Worm (Caenorhabditis elegans) whole organism, L4 larva: ENCODE measurements around the gene F35G12.7.
A peak's percentile ranks its signal among the peaks of the same experiment; 100 is the strongest.

ENCODE experiments used
- D1046.2 ChIP-seq: fragments of 200-800 bp; sonication (Bioruptor generic); IDR thresholded peaks from 2 replicates; pipeline ENCODE4 v1.3.6; 2022; ENCODE audit warnings: missing genetic modification characterization, missing compliant biosample characterization
- F10B5.3 ChIP-seq: sonication (generic microtip); optimal IDR thresholded peaks from 2 replicates; lab custom pipeline; 2016; ENCODE audit warnings: mild to moderate bottlenecking, missing genetic modification characterization, missing compliant biosample characterization
- F26F4.8 ChIP-seq: fragments of 200-800 bp; sonication (Bioruptor generic); conservative IDR thresholded peaks from 2 replicates; pipeline ENCODE4 v1.3.6; 2022; ENCODE audit warnings: missing genetic modification characterization, missing compliant biosample characterization
- F49E8.2 ChIP-seq: sonication (generic microtip); optimal IDR thresholded peaks from 2 replicates; lab custom pipeline; 2016; ENCODE audit warnings: missing compliant biosample characterization, mild to moderate bottlenecking, missing genetic modification characterization, borderline replicate concordance
- T20F7.1 ChIP-seq: fragments of 200-800 bp; sonication (Bioruptor generic); optimal IDR thresholded peaks from 2 replicates; lab custom pipeline; 2018; ENCODE audit warnings: mild to moderate bottlenecking, missing genetic modification characterization, missing compliant biosample characterization
- T26A8.4 ChIP-seq: fragments of 200-800 bp; sonication (Bioruptor generic); IDR thresholded peaks from 2 replicates; pipeline ENCODE4 v1.3.6; 2022; ENCODE audit warnings: missing genetic modification characterization, missing compliant biosample characterization
- Y48G9A.11 ChIP-seq: fragments of 200-800 bp; sonication (Bioruptor generic); IDR thresholded peaks from 2 replicates; pipeline ENCODE4 v1.3.6; 2022; ENCODE audit warnings: missing genetic modification reagents, missing genetic modification characterization, missing compliant biosample characterization
- Y75B8A.6 ChIP-seq: fragments of 200-800 bp; sonication (Bioruptor generic); IDR thresholded peaks from 2 replicates; pipeline ENCODE4 v1.3.6; 2022; ENCODE audit warnings: missing genetic modification reagents, missing genetic modification characterization, missing compliant biosample characterization
- arid-1 ChIP-seq: fragments of 200-800 bp; sonication (Bioruptor generic); conservative IDR thresholded peaks from 2 replicates; pipeline ENCODE4 v1.3.6; 2022; ENCODE audit warnings: missing genetic modification reagents, missing genetic modification characterization, missing compliant biosample characterization
- ceh-32 ChIP-seq: sonication (generic microtip); optimal IDR thresholded peaks from 2 replicates; lab custom pipeline; 2016; ENCODE audit warnings: mild to moderate bottlenecking, missing genetic modification characterization, missing compliant biosample characterization; ENCODE audit not compliant: poor library complexity
- ceh-44 ChIP-seq: fragments of 200-800 bp; sonication (Bioruptor generic); IDR thresholded peaks from 2 replicates; pipeline ENCODE4 v1.3.6; 2022; ENCODE audit warnings: missing genetic modification reagents, missing genetic modification characterization, missing compliant biosample characterization
- cey-2 ChIP-seq: sonication (generic microtip); optimal IDR thresholded peaks from 3 replicates; lab custom pipeline; 2017; ENCODE audit warnings: missing genetic modification characterization, mild to moderate bottlenecking, missing compliant biosample characterization, antibody characterized with exemption, borderline replicate concordance; ENCODE audit not compliant: insufficient read depth
- daf-19 ChIP-seq: fragments of 200-800 bp; sonication (Bioruptor generic); conservative IDR thresholded peaks from 2 replicates; pipeline ENCODE4 v1.3.6; 2022; ENCODE audit warnings: missing genetic modification characterization, missing compliant biosample characterization
- dmd-6 ChIP-seq: fragments of 200-800 bp; sonication (Bioruptor generic); IDR thresholded peaks from 2 replicates; pipeline ENCODE4 v1.3.6; 2022; ENCODE audit warnings: missing genetic modification reagents, missing genetic modification characterization, missing compliant biosample characterization
- dmd-8 ChIP-seq: fragments of 200-800 bp; sonication (Bioruptor generic); IDR thresholded peaks from 2 replicates; pipeline ENCODE4 v1.3.6; 2022; ENCODE audit warnings: missing genetic modification characterization, missing compliant biosample characterization
- egl-27 ChIP-seq: sonication (generic microtip); optimal IDR thresholded peaks from 3 replicates; lab custom pipeline; 2017; ENCODE audit warnings: missing biosample characterization, missing genetic modification reagents, missing genetic modification characterization
- egl-43 ChIP-seq: fragments of 200-800 bp; sonication (Bioruptor generic); IDR thresholded peaks from 2 replicates; pipeline ENCODE4 v1.3.6; 2022; ENCODE audit warnings: missing genetic modification reagents, missing genetic modification characterization, missing compliant biosample characterization
- fos-1 ChIP-seq: fragments of 150-350 bp; optimal IDR thresholded peaks from 2 replicates; lab custom pipeline; 2014; ENCODE audit warnings: missing biosample characterization, missing genetic modification characterization
- gei-8 ChIP-seq: fragments of 200-800 bp; sonication (Bioruptor generic); optimal IDR thresholded peaks from 2 replicates; lab custom pipeline; 2018; ENCODE audit warnings: mild to moderate bottlenecking, missing genetic modification characterization, missing compliant biosample characterization
- hlh-11 ChIP-seq: fragments of 200-800 bp; sonication (Bioruptor generic); optimal IDR thresholded peaks from 2 replicates; lab custom pipeline; 2018; ENCODE audit warnings: mild to moderate bottlenecking, missing genetic modification characterization, missing compliant biosample characterization
- hlh-30 ChIP-seq: sonication (generic microtip); optimal IDR thresholded peaks from 2 replicates; lab custom pipeline; 2017; ENCODE audit warnings: antibody characterized with exemption, mild to moderate bottlenecking, missing genetic modification characterization, missing compliant biosample characterization; ENCODE audit not compliant: insufficient read depth
- hmg-1.1 ChIP-seq: fragments of 200-800 bp; sonication (Bioruptor generic); IDR thresholded peaks from 2 replicates; pipeline ENCODE4 v1.3.6; 2022; ENCODE audit warnings: missing genetic modification reagents, missing genetic modification characterization, missing compliant biosample characterization
- jun-1 ChIP-seq: fragments of 150-350 bp; optimal IDR thresholded peaks from 2 replicates; lab custom pipeline; 2014; ENCODE audit warnings: missing biosample characterization, missing genetic modification reagents, missing genetic modification characterization
- lin-13 ChIP-seq: fragments of 150-350 bp; optimal IDR thresholded peaks from 2 replicates; lab custom pipeline; 2014; ENCODE audit warnings: missing biosample characterization, missing genetic modification reagents, missing genetic modification characterization
- lin-38 ChIP-seq: fragments of 200-800 bp; sonication (Bioruptor generic); IDR thresholded peaks from 2 replicates; pipeline ENCODE4 v1.3.6; 2022; ENCODE audit warnings: missing genetic modification reagents, missing genetic modification characterization, missing compliant biosample characterization
- lsy-2 ChIP-seq, 2 experiments: fragments of 150-350 bp in 1 of 2; sonication (generic microtip) in 1 of 2; optimal IDR thresholded peaks; 2 replicates each; lab custom pipeline; 2014 to 2017; ENCODE audit warnings: missing biosample characterization in 2 of 2, missing genetic modification characterization in 2 of 2
- mdt-29 ChIP-seq: fragments of 200-800 bp; sonication (Bioruptor generic); IDR thresholded peaks from 2 replicates; pipeline ENCODE4 v1.3.6; 2022; ENCODE audit warnings: missing genetic modification reagents, missing genetic modification characterization, missing compliant biosample characterization
- mep-1 ChIP-seq: fragments of 150-350 bp; sonication (generic microtip); optimal IDR thresholded peaks from 3 replicates; lab custom pipeline; 2014; ENCODE audit warnings: missing biosample characterization, missing genetic modification characterization
- mes-2 ChIP-seq: sonication (generic microtip); optimal IDR thresholded peaks from 2 replicates; lab custom pipeline; 2016; ENCODE audit warnings: missing genotype, mild to moderate bottlenecking, missing genetic modification characterization, missing compliant biosample characterization; ENCODE audit not compliant: poor library complexity, severe bottlenecking
- mxl-3 ChIP-seq: fragments of 200-800 bp; sonication (Bioruptor generic); optimal IDR thresholded peaks from 2 replicates; lab custom pipeline; 2018; ENCODE audit warnings: mild to moderate bottlenecking, missing genetic modification characterization, missing compliant biosample characterization
- nhr-11 ChIP-seq: fragments of 150-350 bp; optimal IDR thresholded peaks from 2 replicates; lab custom pipeline; 2014; ENCODE audit warnings: missing biosample characterization, missing genetic modification characterization
- nhr-111 ChIP-seq: fragments of 200-800 bp; sonication (Bioruptor generic); optimal IDR thresholded peaks from 2 replicates; lab custom pipeline; 2018; ENCODE audit warnings: mild to moderate bottlenecking, missing genetic modification characterization, missing compliant biosample characterization
- nhr-28 ChIP-seq: fragments of 150-350 bp; optimal IDR thresholded peaks from 2 replicates; lab custom pipeline; 2014; ENCODE audit warnings: missing biosample characterization, missing genetic modification characterization
- nhr-41 ChIP-seq: fragments of 200-800 bp; sonication (Bioruptor generic); IDR thresholded peaks from 2 replicates; pipeline ENCODE4 v1.3.6; 2022; ENCODE audit warnings: missing genetic modification reagents, missing genetic modification characterization, missing compliant biosample characterization
- nhr-77 ChIP-seq: fragments of 150-350 bp; optimal IDR thresholded peaks from 2 replicates; lab custom pipeline; 2014; ENCODE audit warnings: missing biosample characterization, missing genetic modification characterization
- skn-1 ChIP-seq: fragments of 150-350 bp; optimal IDR thresholded peaks from 2 replicates; lab custom pipeline; 2014; ENCODE audit warnings: missing biosample characterization, missing genetic modification characterization
- spr-1 ChIP-seq: sonication (generic microtip); optimal IDR thresholded peaks from 2 replicates; lab custom pipeline; 2016; ENCODE audit warnings: mild to moderate bottlenecking, missing genetic modification characterization, missing compliant biosample characterization
- tra-1 ChIP-seq: fragments of 200-800 bp; sonication (Bioruptor generic); IDR thresholded peaks from 2 replicates; pipeline ENCODE4 v1.3.6; 2022; ENCODE audit warnings: missing genetic modification reagents, missing genetic modification characterization, missing compliant biosample characterization
- unc-62 ChIP-seq, 3 experiments: fragments of 150-350 bp in 1 of 3; sonication (generic microtip); optimal IDR thresholded peaks in 2 of 3; peaks in 1 of 3; 1 replicate in 1 of 3; 2 replicates in 2 of 3; lab custom pipeline; 2014 to 2017; ENCODE audit warnings: missing biosample characterization in 3 of 3, missing genetic modification characterization in 3 of 3, missing genetic modification reagents in 3 of 3, missing genotype in 1 of 3
- ztf-7 ChIP-seq: fragments of 150-350 bp; optimal IDR thresholded peaks from 2 replicates; lab custom pipeline; 2014; ENCODE audit warnings: missing biosample characterization, missing genetic modification characterization

Gene F35G12.7

ce11 chrIII:4600139-4600762, 13.1 kb upstream of the F35G12.7 start, which contains the start of gene mab-21 (continued):
- TF ChIP-seq hlh-30 (tag; lab: Kevin White, UChicago) (no peak), arid-1 (GFP tag; lab: Robert Waterston, UW) (no peak), D1046.2 (no peak), ztf-7 (no peak), nhr-111 (GFP tag; lab: Kevin White, UChicago) (no peak), T20F7.1 (no peak), Y75B8A.6 (no peak), mep-1 (tag; lab: Kevin White, UChicago) (no peak), mdt-29 (GFP tag; lab: Robert Waterston, UW) (no peak), ceh-32 (tag; lab: Kevin White, UChicago) (no peak), ceh-44 (GFP tag; lab: Robert Waterston, UW) (no peak), mxl-3 (GFP tag; lab: Kevin White, UChicago) (peak; percentile 32), fos-1 (tag; lab: Kevin White, UChicago) (no peak), dmd-6 (GFP tag; lab: Robert Waterston, UW) (no peak), daf-19 (GFP tag; lab: Robert Waterston, UW) (no peak), nhr-11 (tag; lab: Kevin White, UChicago) (peak; percentile 5), T26A8.4 (GFP tag; lab: Robert Waterston, UW) (no peak), egl-27 (tag; lab: Kevin White, UChicago) (no peak), hlh-11 (peak; percentile 44), lin-13 (GFP tag; lab: Kevin White, UChicago) (no peak), jun-1 (tag; lab: Kevin White, UChicago) (no peak), tra-1 (no peak), skn-1 (tag; lab: Kevin White, UChicago) (no peak), F26F4.8 (GFP tag; lab: Robert Waterston, UW) (no peak), cey-2 (no peak), dmd-8 (GFP tag; lab: Robert Waterston, UW) (no peak)

ce11 chrIII:4595771-4596227, 8.7 kb upstream of the F35G12.7 start, which contains the start of gene asb-1:
Gene asb-1, minus strand, starts transcription at chrIII:4595821.
- peak; percentile 28 for TF ChIP-seq mes-2 (tag; lab: Kevin White, UChicago)
- 0 out of 2 replicates have a peak, but pooled peaks have one; percentile 51 for TF ChIP-seq Y48G9A.11 (GFP tag; lab: Robert Waterston, UW)
- TF ChIP-seq hlh-30 (tag; lab: Kevin White, UChicago) = no peak
- TF ChIP-seq F49E8.2 (tag; lab: Kevin White, UChicago) = peak; percentile 6
- TF ChIP-seq lin-38 (GFP tag; lab: Robert Waterston, UW) = peak; percentile 33; the same call in 1 of the 2 replicates

ce11 chrIII:4594762-4595523, 7.8 kb upstream of the F35G12.7 start:
- no peak for TF ChIP-seq nhr-41 (GFP tag; lab: Robert Waterston, UW)
- TF ChIP-seq F10B5.3 (tag; lab: Kevin White, UChicago) = no peak
- no peak for TF ChIP-seq F26F4.8 (GFP tag; lab: Robert Waterston, UW)
- TF ChIP-seq nhr-77 (tag; lab: Kevin White, UChicago) = no peak
- TF ChIP-seq egl-43 (GFP tag; lab: Robert Waterston, UW) = no peak
- TF ChIP-seq hmg-1.1 (GFP tag; lab: Robert Waterston, UW) = 0 out of 2 replicates have a peak, but pooled peaks have one; percentile 14
- no peak for TF ChIP-seq nhr-28 (tag; lab: Kevin White, UChicago)
- peak in 1 of 2 experiments; percentile 95 for TF ChIP-seq unc-62 (GFP tag; optimal IDR thresholded peaks at IDR 0.05 in 1 of 2; lab: Kevin White, UChicago)
- no peak for TF ChIP-seq unc-62 (tag; optimal IDR thresholded peaks at IDR 0.05; lab: Kevin White, UChicago)
- TF ChIP-seq spr-1 = no peak
- no peak for TF ChIP-seq T26A8.4 (GFP tag; lab: Robert Waterston, UW)
- TF ChIP-seq dmd-8 (GFP tag; lab: Robert Waterston, UW) = no peak
- no peak for TF ChIP-seq lsy-2 (tag; optimal IDR thresholded peaks at IDR 0.05; lab: Kevin White, UChicago)
- TF ChIP-seq tra-1 = no peak
- TF ChIP-seq F49E8.2 (tag; lab: Kevin White, UChicago) = no peak
- no peak for TF ChIP-seq gei-8 (GFP tag; lab: Kevin White, UChicago)
